Fruit fly (Drosophila melanogaster): Measurements from ENCODE around the gene mtSSB.

The mtSSB gene

dm6 chr3R:16209714-16210553 lies 4.9 kb upstream of the mtSSB start (continued):
- TF ChIP-seq Sin3A (optimal IDR thresholded peaks at IDR 0.05) (no peak), sob (GFP tag; IDR thresholded peaks at IDR 0.05) (0 out of 2 replicates have a peak, but pooled peaks have one; percentile 11), Sox100B (GFP tag; optimal IDR thresholded peaks at IDR 0.05) (peak; percentile 66), CG4820 (GFP tag; optimal IDR thresholded peaks at IDR 0.05) (no peak), CG7556 (GFP tag; optimal IDR thresholded peaks at IDR 0.05) (peak; percentile 85), cwo (GFP tag; optimal IDR thresholded peaks at IDR 0.05) (peak; percentile 63), H15 (GFP tag; IDR thresholded peaks at IDR 0.05) (peak; percentile 45; the same call in 1 of the 3 replicates), CG12942 (GFP tag; optimal IDR thresholded peaks at IDR 0.05) (peak; percentile 35), Atf3 (GFP tag; optimal IDR thresholded peaks at IDR 0.05) (no peak), Deaf1 (tag; optimal IDR thresholded peaks at IDR 0.05) (peak; percentile 42), odd (GFP tag; optimal IDR thresholded peaks at IDR 0.05) (peak; percentile 49), B-H2 (GFP tag; optimal IDR thresholded peaks at IDR 0.05) (no peak), CG13424 (tag; optimal IDR thresholded peaks at IDR 0.05) (peak; percentile 40), CG9437 (GFP tag; optimal IDR thresholded peaks at IDR 0.05) (peak; percentile 20), slbo (GFP tag; IDR thresholded peaks at IDR 0.05) (0 out of 2 replicates have a peak, but pooled peaks have one; percentile 27), CG9817 (tag; optimal IDR thresholded peaks at IDR 0.05) (peak; percentile 2), nau (GFP tag; optimal IDR thresholded peaks at IDR 0.05) (no peak), CG1529 (GFP tag; optimal IDR thresholded peaks at IDR 0.05) (no peak), Camta (GFP tag; optimal IDR thresholded peaks at IDR 0.05) (no peak), CG4424 (GFP tag; optimal IDR thresholded peaks at IDR 0.05) (peak; percentile 17), amos (GFP tag; IDR thresholded peaks at IDR 0.05; ENCODE audit: partially characterized antibody) (peak; percentile 9; the same call in 1 of the 2 replicates), CG31441 (GFP tag; IDR thresholded peaks at IDR 0.05) (peak; percentile 41; the same call in 1 of the 2 replicates), ap (GFP tag; IDR thresholded peaks at IDR 0.05) (no peak), zfh1 (GFP tag; IDR thresholded peaks at IDR 0.05) (0 out of 3 replicates have a peak, but pooled peaks have one; percentile 19), seq (GFP tag; IDR thresholded peaks at IDR 0.05) (peak; percentile 49; the same call in 1 of the 2 replicates), Xrp1 (GFP tag; IDR thresholded peaks at IDR 0.05) (no peak), CG2889 (GFP tag; IDR thresholded peaks at IDR 0.05) (0 out of 3 replicates have a peak, but pooled peaks have one; percentile 39), Fer1 (GFP tag; optimal IDR thresholded peaks at IDR 0.05) (peak; percentile 48), CG43689 (GFP tag; IDR thresholded peaks at IDR 0.05) (no peak), CG18262 (tag; optimal IDR thresholded peaks at IDR 0.05) (peak; percentile 54), ATbp (GFP tag; optimal IDR thresholded peaks at IDR 0.05) (no peak), CG2712 (tag; optimal IDR thresholded peaks at IDR 0.05) (peak; percentile 31), ken (GFP tag; IDR thresholded peaks at IDR 0.05) (0 out of 3 replicates have a peak, but pooled peaks have one; percentile 13), bcd (GFP tag; optimal IDR thresholded peaks at IDR 0.05) (peak; percentile 38), run (tag; optimal IDR thresholded peaks at IDR 0.05) (no peak), BtbVII (GFP tag; optimal IDR thresholded peaks at IDR 0.05) (peak; percentile 37), Oli (tag; optimal IDR thresholded peaks at IDR 0.05) (peak; percentile 35), Meics (GFP tag; optimal IDR thresholded peaks at IDR 0.05) (peak; percentile 75), CG2678 (tag; optimal IDR thresholded peaks at IDR 0.05) (peak; percentile 72), lbe (GFP tag; optimal IDR thresholded peaks at IDR 0.05) (peak; percentile 35), gsb (GFP tag; IDR thresholded peaks at IDR 0.05) (no peak; the same call in 1 of the 2 replicates), abd-A (tag; optimal IDR thresholded peaks at IDR 0.05) (no peak), hb (GFP tag; IDR thresholded peaks at IDR 0.05; ENCODE audit: partially characterized antibody) (no peak), CG18599 (GFP tag; optimal IDR thresholded peaks at IDR 0.05) (peak; percentile 63), CG3281 (GFP tag; optimal IDR thresholded peaks at IDR 0.05) (peak; percentile 63), Gug (GFP tag; IDR thresholded peaks at IDR 0.05) (peak; percentile 14; the same call in 1 of the 4 replicates), nmo (GFP tag; optimal IDR thresholded peaks at IDR 0.05) (peak; percentile 8), CG9727 (GFP tag; optimal IDR thresholded peaks at IDR 0.05) (peak; percentile 48)

All from whole organism, embryonic.